Fruit fly (Drosophila melanogaster) S2 (cell line): Measurements from ENCODE around the gene lectin-33A.
A peak's percentile ranks its signal among the peaks of the same experiment; 100 is the strongest.

ENCODE experiments used
- CG8478 ChIP-seq: fragments of >200 bp; optimal IDR thresholded peaks from 2 replicates; lab custom pipeline; 2018
- CTCF ChIP-seq, 2 experiments: fragments of >200 bp; optimal IDR thresholded peaks; 2 replicates each; lab custom pipeline; 2018

lectin-33A gene

dm6 chr2L:11001376-11002122 is at the start of gene lectin-33A, which contains the start of gene aub:
TSS of gene lectin-33A (plus strand) at chr2L:11002072.
TSS of gene aub (minus strand) at chr2L:11001476.
- TF ChIP-seq CG8478 (lab: Kevin White, UChicago) (no peak), CTCF (optimal IDR thresholded peaks at IDR 0.05; lab: Kevin White, UChicago) (no peak)

dm6 chr2L:10963979-10964378 is 37.9 kb upstream of the lectin-33A start, which contains the start of gene dpr2:
TSS of gene dpr2 (minus strand) at chr2L:10964153.
- no peak for TF ChIP-seq CTCF (optimal IDR thresholded peaks at IDR 0.05; lab: Kevin White, UChicago)
- TF ChIP-seq CG8478 (lab: Kevin White, UChicago): no peak

- TF ChIP-seq CG8478 (lab: Kevin White, UChicago) (no peak), CTCF (optimal IDR thresholded peaks at IDR 0.05; lab: Kevin White, UChicago) (peak; percentile 1 to 59)
Observed at dm6 chr2L:10964493-10964892, 37.4 kb upstream of the lectin-33A start.

dm6 chr2L:10965962-10966361 is 35.9 kb upstream of the lectin-33A start:
- TF ChIP-seq CG8478 (lab: Kevin White, UChicago) (no peak), CTCF (optimal IDR thresholded peaks at IDR 0.05; lab: Kevin White, UChicago) (no peak)

dm6 chr2L:10967257-10968008 is 34.4 kb upstream of the lectin-33A start:
- TF ChIP-seq CG8478 (lab: Kevin White, UChicago) (no peak), CTCF (optimal IDR thresholded peaks at IDR 0.05; lab: Kevin White, UChicago) (no peak)

- TF ChIP-seq CTCF (optimal IDR thresholded peaks at IDR 0.05; lab: Kevin White, UChicago) (no peak), CG8478 (lab: Kevin White, UChicago) (no peak)
Observed at dm6 chr2L:10968009-10968383, 33.9 kb upstream of the lectin-33A start.

dm6 chr2L:10970134-10970533 is 31.7 kb upstream of the lectin-33A start, which contains the start of the genes Tmem214 and YL-1:
TSS of gene Tmem214 (minus strand) at chr2L:10970275.
TSS of gene YL-1 (plus strand) at chr2L:10970443.
- TF ChIP-seq CTCF (optimal IDR thresholded peaks at IDR 0.05; lab: Kevin White, UChicago): no peak
- TF ChIP-seq CG8478 (lab: Kevin White, UChicago): no peak

- TF ChIP-seq CG8478 (lab: Kevin White, UChicago) (no peak), CTCF (optimal IDR thresholded peaks at IDR 0.05; lab: Kevin White, UChicago) (no peak)
Observed at dm6 chr2L:10972224-10972623, 29.6 kb upstream of the lectin-33A start, which contains the start of gene CG16743. TSS of gene CG16743 (plus strand) at chr2L:10972280.

- TF ChIP-seq CTCF (optimal IDR thresholded peaks at IDR 0.05; lab: Kevin White, UChicago) (no peak), CG8478 (lab: Kevin White, UChicago) (no peak)
Observed at dm6 chr2L:10974638-10975037, 27.2 kb upstream of the lectin-33A start.

dm6 chr2L:10975193-10975592 is 26.7 kb upstream of the lectin-33A start, which contains the start of gene abo:
TSS of gene abo (minus strand) at chr2L:10975293.
- no peak for TF ChIP-seq CG8478 (lab: Kevin White, UChicago)
- TF ChIP-seq CTCF (optimal IDR thresholded peaks at IDR 0.05; lab: Kevin White, UChicago): no peak

dm6 chr2L:10976046-10976863 is 25.6 kb upstream of the lectin-33A start, which contains the start of the genes ATPsynG and SCAR:
TSS of gene ATPsynG (minus strand) at chr2L:10976399.
TSS of gene SCAR (plus strand) at chr2L:10976772.
- no peak for TF ChIP-seq CG8478 (lab: Kevin White, UChicago)
- peak; percentile 17 to 21 for TF ChIP-seq CTCF (optimal IDR thresholded peaks at IDR 0.05; lab: Kevin White, UChicago)

- TF ChIP-seq CG8478 (lab: Kevin White, UChicago) (no peak), CTCF (optimal IDR thresholded peaks at IDR 0.05; lab: Kevin White, UChicago) (no peak)
Observed at dm6 chr2L:10976864-10977586, 24.8 kb upstream of the lectin-33A start.

- TF ChIP-seq CTCF (optimal IDR thresholded peaks at IDR 0.05; lab: Kevin White, UChicago) (peak; percentile 49 to 91), CG8478 (lab: Kevin White, UChicago) (no peak)
Observed at dm6 chr2L:10986138-10986537, 15.7 kb upstream of the lectin-33A start.
